Worm (Caenorhabditis elegans): Measurements from ENCODE around the gene luc-7L.
A peak's percentile ranks its signal among the peaks of the same experiment; 100 is the strongest.

- no peak for TF ChIP-seq unc-62 (GFP tag; optimal IDR thresholded peaks at IDR 0.05)
- peak; percentile 25 for TF ChIP-seq pha-4 (tag; optimal IDR thresholded peaks at IDR 0.05)
- TF ChIP-seq daf-12 (tag; optimal IDR thresholded peaks at IDR 0.05) = no peak
- TF ChIP-seq hmg-11 (tag; optimal IDR thresholded peaks at IDR 0.05) = no peak
- no peak for TF ChIP-seq ceh-28 (tag; optimal IDR thresholded peaks at IDR 0.05)
- no peak for TF ChIP-seq skn-1 (tag; optimal IDR thresholded peaks at IDR 0.05)
- TF ChIP-seq nhr-28 (tag; optimal IDR thresholded peaks at IDR 0.05) = no peak
- no peak for TF ChIP-seq nhr-237 (tag; optimal IDR thresholded peaks at IDR 0.05)
Measured at ce11 chrII:7705152-7705551, 2.1 kb downstream of the luc-7L start, which contains the start of gene B0495.7.

All from whole organism, L3 larva.